Fruit fly (Drosophila melanogaster) Kc167 (cell line): ENCODE measurements around the gene NP15.6.

Experiments
- Myc ChIP-seq: fragments of >200 bp; optimal IDR thresholded peaks from 2 replicates; lab custom pipeline; 2017; ENCODE audit warnings: missing external identifiers
- Sin3A ChIP-seq: fragments of >200 bp; optimal IDR thresholded peaks from 2 replicates; lab custom pipeline; 2018; ENCODE audit warnings: missing external identifiers
- h ChIP-seq: fragments of >200 bp; optimal IDR thresholded peaks from 3 replicates; lab custom pipeline; 2018; ENCODE audit warnings: missing external identifiers
- insv ChIP-seq: fragments of >200 bp; optimal IDR thresholded peaks from 3 replicates; lab custom pipeline; 2018; ENCODE audit warnings: missing external identifiers
- psq ChIP-seq: fragments of >200 bp; optimal IDR thresholded peaks from 2 replicates; lab custom pipeline; 2017; ENCODE audit warnings: missing external identifiers
- ttk ChIP-seq: sonication (Bioruptor generic); optimal IDR thresholded peaks from 2 replicates; lab custom pipeline; 2017; ENCODE audit warnings: missing external identifiers

Gene NP15.6

dm6 chr3R:19027165-19027564, at the start of gene NP15.6:
Gene NP15.6, plus strand, starts transcription at chr3R:19027368.
- no peak for TF ChIP-seq insv
- TF ChIP-seq psq (lab: Kevin White, UChicago): no peak
- TF ChIP-seq h: no peak
- no peak for TF ChIP-seq Myc (lab: Kevin White, UChicago)
- no peak for TF ChIP-seq ttk (lab: Kevin White, UChicago)
- no peak for TF ChIP-seq Sin3A

dm6 chr3R:18978709-18979108, 48.5 kb upstream of the NP15.6 start, which contains the start of gene euc:
Gene euc, minus strand, starts transcription at chr3R:18978809.
- TF ChIP-seq insv: no peak
- TF ChIP-seq ttk (lab: Kevin White, UChicago): no peak
- TF ChIP-seq psq (lab: Kevin White, UChicago): no peak
- TF ChIP-seq h: no peak
- TF ChIP-seq Myc (lab: Kevin White, UChicago): no peak
- TF ChIP-seq Sin3A: no peak

- no peak for TF ChIP-seq Myc (lab: Kevin White, UChicago)
- no peak for TF ChIP-seq Sin3A
- no peak for TF ChIP-seq insv
- TF ChIP-seq psq (lab: Kevin White, UChicago): no peak
- no peak for TF ChIP-seq ttk (lab: Kevin White, UChicago)
- TF ChIP-seq h: no peak
Measured at dm6 chr3R:18980863-18981536, 46.2 kb upstream of the NP15.6 start, which contains the start of the genes dnk and Smu1. Gene dnk, plus strand, starts transcription at chr3R:18980995. Gene Smu1, minus strand, starts transcription at chr3R:18981324.

dm6 chr3R:18983614-18984185, 43.5 kb upstream of the NP15.6 start, which contains the start of the genes snRNP-U1-C and gukh:
Gene snRNP-U1-C, minus strand, starts transcription at chr3R:18983650.
Gene gukh, plus strand, starts transcription at chr3R:18984025.
- TF ChIP-seq ttk (lab: Kevin White, UChicago) (no peak), psq (lab: Kevin White, UChicago) (no peak), Sin3A (no peak), Myc (lab: Kevin White, UChicago) (no peak), h (no peak), insv (no peak)

dm6 chr3R:18985114-18985785, 41.9 kb upstream of the NP15.6 start:
- no peak for TF ChIP-seq ttk (lab: Kevin White, UChicago)
- TF ChIP-seq Myc (lab: Kevin White, UChicago): no peak
- no peak for TF ChIP-seq h
- TF ChIP-seq insv: no peak
- TF ChIP-seq Sin3A: no peak
- TF ChIP-seq psq (lab: Kevin White, UChicago): no peak

- TF ChIP-seq h: no peak
- no peak for TF ChIP-seq Sin3A
- TF ChIP-seq Myc (lab: Kevin White, UChicago): no peak
Measured at dm6 chr3R:18986089-18986887, 40.9 kb upstream of the NP15.6 start.

- TF ChIP-seq h (no peak), psq (lab: Kevin White, UChicago) (no peak)
Measured at dm6 chr3R:18987428-18988416, 39.4 kb upstream of the NP15.6 start.

dm6 chr3R:18988957-18989818, 38.0 kb upstream of the NP15.6 start:
- TF ChIP-seq Sin3A (no peak), ttk (lab: Kevin White, UChicago) (no peak), h (no peak), insv (no peak), Myc (lab: Kevin White, UChicago) (no peak), psq (lab: Kevin White, UChicago) (no peak)

dm6 chr3R:18989819-18990137, 37.4 kb upstream of the NP15.6 start:
- TF ChIP-seq h (no peak), Myc (lab: Kevin White, UChicago) (no peak), ttk (lab: Kevin White, UChicago) (no peak), psq (lab: Kevin White, UChicago) (no peak), Sin3A (no peak), insv (no peak)

dm6 chr3R:18990514-18990913, 36.7 kb upstream of the NP15.6 start:
- TF ChIP-seq insv: no peak
- TF ChIP-seq psq (lab: Kevin White, UChicago): no peak
- TF ChIP-seq ttk (lab: Kevin White, UChicago): no peak
- TF ChIP-seq h: no peak
- TF ChIP-seq Myc (lab: Kevin White, UChicago): no peak
- no peak for TF ChIP-seq Sin3A
